Fruit fly (Drosophila melanogaster): Measurements from ENCODE around the gene Ndc80.

DNA sequence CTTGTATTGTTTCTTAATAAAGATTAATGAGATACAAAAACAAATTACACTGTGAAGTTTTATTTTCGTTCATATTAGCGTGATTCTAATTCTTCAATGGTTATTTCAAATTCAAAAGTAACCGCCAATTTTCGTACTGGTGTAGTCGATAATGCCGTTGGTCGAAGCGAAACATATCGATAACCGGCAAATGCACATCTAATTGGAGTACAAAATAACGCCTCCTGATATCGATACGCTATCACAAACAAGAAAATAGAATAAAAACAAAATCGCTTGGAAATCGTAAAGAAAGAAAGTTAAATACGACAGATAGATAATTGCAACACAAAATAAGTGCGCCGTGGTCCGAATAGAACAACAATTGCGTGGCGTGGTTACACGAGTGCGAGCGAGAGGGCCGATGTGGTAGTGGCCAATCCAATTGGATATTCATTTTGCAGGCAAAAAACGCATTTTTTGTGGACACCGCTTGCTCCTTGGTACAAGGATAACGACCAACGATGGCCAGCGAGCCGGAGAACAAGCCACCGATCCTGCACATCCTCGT, 5.8 kb downstream of the Ndc80 start:
- no peak for TF ChIP-seq CG12155 (GFP tag; optimal IDR thresholded peaks at IDR 0.05)
- no peak for TF ChIP-seq sens (GFP tag)
- TF ChIP-seq maf-S (GFP tag; optimal IDR thresholded peaks at IDR 0.05) = no peak
- TF ChIP-seq esg (GFP tag; conservative IDR thresholded peaks at IDR 0.05) = no peak
- no peak for TF ChIP-seq CG7271 (tag; optimal IDR thresholded peaks at IDR 0.05)
- no peak for TF ChIP-seq gsb (GFP tag; IDR thresholded peaks at IDR 0.05)
- TF ChIP-seq D19B (GFP tag; optimal IDR thresholded peaks at IDR 0.05) = no peak
- TF ChIP-seq Oaz (GFP tag; IDR thresholded peaks at IDR 0.05) = no peak
- TF ChIP-seq Antp (GFP tag; optimal IDR thresholded peaks at IDR 0.05) = no peak
